Worm (Caenorhabditis elegans) whole organism, L3 larva: ENCODE data around the gene F35F10.6.
A peak's percentile ranks its signal among the peaks of the same experiment; 100 is the strongest.

Experiments used
- R02D3.7 ChIP-seq: fragments of 150-350 bp; optimal IDR thresholded peaks from 2 replicates; lab custom pipeline; 2014; ENCODE audit warnings: missing biosample characterization, missing genetic modification characterization
- ZK546.5 ChIP-seq: sonication (generic microtip); optimal IDR thresholded peaks from 2 replicates; lab custom pipeline; 2017; ENCODE audit warnings: missing biosample characterization, missing genetic modification characterization
- ceh-16 ChIP-seq: sonication (generic microtip); optimal IDR thresholded peaks from 2 replicates; lab custom pipeline; 2017; ENCODE audit warnings: missing biosample characterization, missing genetic modification characterization
- ceh-28 ChIP-seq: fragments of 150-350 bp; optimal IDR thresholded peaks from 2 replicates; lab custom pipeline; 2014; ENCODE audit warnings: missing biosample characterization, missing genetic modification reagents, missing genetic modification characterization
- ceh-9 ChIP-seq: sonication (generic microtip); optimal IDR thresholded peaks from 2 replicates; lab custom pipeline; 2018; ENCODE audit warnings: missing biosample characterization, missing genetic modification characterization
- egl-27 ChIP-seq: sonication (generic microtip); optimal IDR thresholded peaks from 4 replicates; lab custom pipeline; 2017; ENCODE audit warnings: missing biosample characterization, missing genetic modification reagents, missing genetic modification characterization
- egl-5 ChIP-seq: fragments of 150-350 bp; optimal IDR thresholded peaks from 2 replicates; lab custom pipeline; 2017; ENCODE audit warnings: missing biosample characterization, missing genetic modification reagents, missing genetic modification characterization, inconsistent platforms
- elt-1 ChIP-seq: fragments of 150-350 bp; optimal IDR thresholded peaks from 2 replicates; lab custom pipeline; 2014; ENCODE audit warnings: missing biosample characterization, missing genetic modification characterization
- elt-2 ChIP-seq: sonication (generic microtip); optimal IDR thresholded peaks from 2 replicates; lab custom pipeline; 2016; ENCODE audit warnings: missing genetic modification reagents, mild to moderate bottlenecking, missing genetic modification characterization, missing compliant biosample characterization
- eor-1 ChIP-seq, 2 experiments: fragments of 150-350 bp; optimal IDR thresholded peaks; 2 replicates each; lab custom pipeline; 2014 to 2018; ENCODE audit warnings: missing biosample characterization in 2 of 2, missing genetic modification characterization in 2 of 2
- fkh-10 ChIP-seq: sonication (generic microtip); optimal IDR thresholded peaks from 2 replicates; lab custom pipeline; 2017; ENCODE audit warnings: missing biosample characterization, missing genetic modification reagents, missing genetic modification characterization
- fos-1 ChIP-seq: fragments of 150-350 bp; optimal IDR thresholded peaks from 2 replicates; lab custom pipeline; 2014; ENCODE audit warnings: missing biosample characterization, missing genetic modification characterization
- jun-1 ChIP-seq: fragments of 150-350 bp; optimal IDR thresholded peaks from 2 replicates; lab custom pipeline; 2014; ENCODE audit warnings: missing biosample characterization, missing genetic modification reagents, missing genetic modification characterization
- lin-15B ChIP-seq: fragments of 150-350 bp; optimal IDR thresholded peaks from 2 replicates; lab custom pipeline; 2014; ENCODE audit warnings: missing biosample characterization, missing genetic modification characterization
- lsy-12 ChIP-seq: sonication (generic microtip); optimal IDR thresholded peaks from 2 replicates; lab custom pipeline; 2016; ENCODE audit warnings: mild to moderate bottlenecking, missing genetic modification characterization, missing compliant biosample characterization
- mdl-1 ChIP-seq: fragments of 150-350 bp; optimal IDR thresholded peaks from 2 replicates; lab custom pipeline; 2014; ENCODE audit warnings: missing biosample characterization, missing genetic modification characterization
- nfya-1 ChIP-seq: sonication (generic microtip); optimal IDR thresholded peaks from 2 replicates; lab custom pipeline; 2017; ENCODE audit warnings: missing genetic modification characterization, mild to moderate bottlenecking, missing compliant biosample characterization, antibody characterized with exemption, moderate library complexity; ENCODE audit not compliant: insufficient read depth
- nhr-11 ChIP-seq: fragments of 150-350 bp; optimal IDR thresholded peaks from 2 replicates; lab custom pipeline; 2014; ENCODE audit warnings: missing biosample characterization, missing genetic modification characterization
- nhr-12 ChIP-seq: fragments of 150-350 bp; optimal IDR thresholded peaks from 2 replicates; lab custom pipeline; 2014; ENCODE audit warnings: missing biosample characterization, missing genetic modification characterization
- nhr-23 ChIP-seq: fragments of 150-350 bp; optimal IDR thresholded peaks from 2 replicates; lab custom pipeline; 2014; ENCODE audit warnings: missing biosample characterization, missing genetic modification reagents, missing genetic modification characterization
- nhr-237 ChIP-seq: fragments of 150-350 bp; optimal IDR thresholded peaks from 2 replicates; lab custom pipeline; 2014; ENCODE audit warnings: missing biosample characterization, missing genetic modification characterization
- nhr-25 ChIP-seq: sonication (generic microtip); optimal IDR thresholded peaks from 2 replicates; lab custom pipeline; 2017; ENCODE audit warnings: missing biosample characterization, missing genetic modification characterization
- nhr-28 ChIP-seq: fragments of 150-350 bp; optimal IDR thresholded peaks from 2 replicates; lab custom pipeline; 2014; ENCODE audit warnings: missing biosample characterization, missing genetic modification characterization
- nhr-43 ChIP-seq: sonication (generic microtip); optimal IDR thresholded peaks from 2 replicates; lab custom pipeline; 2016; ENCODE audit warnings: mild to moderate bottlenecking, missing genetic modification characterization, missing compliant biosample characterization; ENCODE audit not compliant: poor library complexity, severe bottlenecking
- nhr-67 ChIP-seq: fragments of 150-350 bp; optimal IDR thresholded peaks from 2 replicates; lab custom pipeline; 2014; ENCODE audit warnings: missing biosample characterization, missing genetic modification characterization
- nhr-77 ChIP-seq: fragments of 150-350 bp; optimal IDR thresholded peaks from 2 replicates; lab custom pipeline; 2014; ENCODE audit warnings: missing biosample characterization, missing genetic modification characterization
- pqm-1 ChIP-seq: fragments of 150-350 bp; optimal IDR thresholded peaks from 2 replicates; lab custom pipeline; 2017; ENCODE audit warnings: missing biosample characterization, missing genetic modification characterization, inconsistent platforms
- sea-2 ChIP-seq: fragments of 150-350 bp; sonication (generic microtip); optimal IDR thresholded peaks from 4 replicates; lab custom pipeline; 2014; ENCODE audit warnings: missing biosample characterization, missing genetic modification reagents, missing genetic modification characterization
- skn-1 ChIP-seq: fragments of 150-350 bp; optimal IDR thresholded peaks from 2 replicates; lab custom pipeline; 2014; ENCODE audit warnings: missing biosample characterization, missing genetic modification characterization
- snpc-4 ChIP-seq: fragments of 150-350 bp; optimal IDR thresholded peaks from 2 replicates; lab custom pipeline; 2014; ENCODE audit warnings: missing biosample characterization, missing genetic modification characterization
- unc-39 ChIP-seq: sonication (generic microtip); optimal IDR thresholded peaks from 4 replicates; lab custom pipeline; 2017; ENCODE audit warnings: missing biosample characterization, missing genetic modification characterization
- zag-1 ChIP-seq: fragments of 150-350 bp; optimal IDR thresholded peaks from 2 replicates; lab custom pipeline; 2014; ENCODE audit warnings: missing biosample characterization, missing genetic modification characterization
- ztf-11 ChIP-seq: fragments of 150-350 bp; optimal IDR thresholded peaks from 2 replicates; lab custom pipeline; 2014; ENCODE audit warnings: missing biosample characterization, missing genetic modification characterization
- ztf-4 ChIP-seq: fragments of 150-350 bp; optimal IDR thresholded peaks from 2 replicates; lab custom pipeline; 2014; ENCODE audit warnings: missing biosample characterization, missing genetic modification characterization

F35F10.6 gene

DNA sequence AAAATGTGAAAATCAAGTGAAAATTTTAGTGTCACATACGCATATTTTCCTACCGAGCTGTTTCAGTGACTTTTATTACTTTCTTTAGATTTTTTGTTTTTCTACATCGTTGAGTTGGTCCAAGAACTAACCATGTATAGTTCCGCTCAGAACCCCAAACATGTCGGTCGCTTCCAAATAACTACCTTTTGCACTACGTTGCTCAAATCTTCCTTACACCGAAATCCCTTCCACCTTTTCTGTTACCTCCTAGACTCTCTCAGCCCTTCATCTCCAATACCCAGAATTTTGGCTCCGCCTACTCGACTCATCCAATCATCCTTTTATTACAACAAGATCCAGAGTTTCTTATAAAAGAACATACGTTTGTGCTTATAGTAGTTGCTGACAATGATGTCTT, 4.5 kb downstream of the F35F10.6 start, which contains the start of gene F35F10.5:
TSS of gene F35F10.5 (plus strand) at position 301 of the 400 bp plus-strand sequence.
- TF ChIP-seq ztf-11 (tag; lab: Kevin White, UChicago) = no peak
- no peak for TF ChIP-seq ZK546.5 (tag; lab: Kevin White, UChicago)
- no peak for TF ChIP-seq ceh-28
- no peak for TF ChIP-seq elt-2
- no peak for TF ChIP-seq egl-5 (tag; lab: Kevin White, UChicago)
- no peak for TF ChIP-seq nhr-25 (tag; lab: Kevin White, UChicago)
- no peak for TF ChIP-seq nhr-77
- TF ChIP-seq nhr-237 (tag; lab: Kevin White, UChicago) = no peak
- TF ChIP-seq nfya-1 (tag; lab: Kevin White, UChicago) = no peak
- TF ChIP-seq unc-39 (tag; lab: Kevin White, UChicago) = no peak
- TF ChIP-seq ztf-4 = no peak

DNA sequence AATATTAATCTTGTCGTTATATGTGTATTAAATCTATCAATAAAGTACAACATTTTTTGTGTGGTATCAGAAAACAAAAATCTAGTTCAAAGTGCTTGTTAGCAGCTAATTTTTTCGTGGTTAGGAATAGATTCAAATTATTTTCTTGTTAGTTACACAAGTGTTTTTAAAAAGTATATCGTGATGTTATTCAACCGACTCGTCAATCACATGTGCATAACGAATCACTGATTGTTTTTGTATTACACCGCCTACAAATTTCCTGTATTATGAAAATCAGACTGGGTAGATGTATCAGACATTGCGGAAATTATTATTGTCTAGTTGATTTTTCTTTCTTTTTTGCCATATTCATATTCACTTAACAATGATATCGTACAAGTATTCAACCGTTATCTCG, 6.2 kb downstream of the F35F10.6 start, which contains the start of gene str-64:
TSS of gene str-64 (plus strand) at position 301 of the 400 bp plus-strand sequence.
- TF ChIP-seq lin-15B (tag; lab: Kevin White, UChicago) = no peak
- TF ChIP-seq elt-1 (tag; lab: Kevin White, UChicago) = no peak
- no peak for TF ChIP-seq fos-1 (tag; lab: Kevin White, UChicago)
- no peak for TF ChIP-seq egl-27 (tag; lab: Kevin White, UChicago)
- no peak for TF ChIP-seq sea-2 (GFP tag; lab: Kevin White, UChicago)
- no peak for TF ChIP-seq nhr-43 (tag; lab: Kevin White, UChicago)
- no peak for TF ChIP-seq nhr-11 (tag; lab: Kevin White, UChicago)
- no peak for TF ChIP-seq snpc-4
- TF ChIP-seq nhr-77 = no peak
- no peak for TF ChIP-seq nhr-23 (tag; lab: Kevin White, UChicago)
- TF ChIP-seq jun-1 (tag; lab: Kevin White, UChicago) = no peak
- no peak for TF ChIP-seq skn-1 (tag; lab: Kevin White, UChicago)
- no peak for TF ChIP-seq ceh-28
- no peak for TF ChIP-seq ztf-4
- no peak for TF ChIP-seq fkh-10 (GFP tag; lab: Kevin White, UChicago)
- TF ChIP-seq lsy-12 = no peak
- no peak for TF ChIP-seq mdl-1 (tag; lab: Kevin White, UChicago)
- no peak for TF ChIP-seq nhr-12
- TF ChIP-seq R02D3.7 (tag; lab: Kevin White, UChicago) = no peak
- TF ChIP-seq ceh-16 (tag; lab: Kevin White, UChicago) = no peak

DNA sequence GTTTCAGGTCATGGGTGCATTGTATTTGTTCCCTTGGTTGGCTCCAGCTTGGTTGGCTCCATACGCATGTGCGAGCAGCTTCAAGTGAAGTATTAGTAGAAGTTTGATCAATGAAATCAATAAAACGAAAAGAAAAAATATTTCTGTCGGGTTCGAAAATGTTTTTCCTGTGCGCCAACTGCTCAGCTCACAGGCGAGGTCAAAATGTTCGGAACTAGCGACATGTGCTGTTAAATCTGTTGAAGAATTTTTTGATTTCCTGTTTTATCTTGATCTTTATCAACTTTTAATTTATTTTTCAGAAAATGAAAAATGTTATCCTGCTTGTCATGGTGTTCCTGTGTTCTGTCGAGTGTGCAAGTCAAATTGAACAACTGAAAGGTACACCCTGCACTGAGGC, 7.6 kb downstream of the F35F10.6 start, which contains the start of gene T28A11.25:
TSS of gene T28A11.25 (plus strand) at position 301 of the 400 bp plus-strand sequence.
- no peak for TF ChIP-seq ceh-9 (tag; lab: Kevin White, UChicago)
- no peak for TF ChIP-seq eor-1 (tag; optimal IDR thresholded peaks at IDR 0.05; lab: Kevin White, UChicago)
- TF ChIP-seq ceh-16 (tag; lab: Kevin White, UChicago) = no peak
- no peak for TF ChIP-seq nhr-25 (tag; lab: Kevin White, UChicago)
- TF ChIP-seq nhr-67 (tag; lab: Kevin White, UChicago) = no peak
- no peak for TF ChIP-seq nhr-23 (tag; lab: Kevin White, UChicago)
- TF ChIP-seq sea-2 (GFP tag; lab: Kevin White, UChicago) = no peak
- no peak for TF ChIP-seq nhr-28 (tag; lab: Kevin White, UChicago)

DNA sequence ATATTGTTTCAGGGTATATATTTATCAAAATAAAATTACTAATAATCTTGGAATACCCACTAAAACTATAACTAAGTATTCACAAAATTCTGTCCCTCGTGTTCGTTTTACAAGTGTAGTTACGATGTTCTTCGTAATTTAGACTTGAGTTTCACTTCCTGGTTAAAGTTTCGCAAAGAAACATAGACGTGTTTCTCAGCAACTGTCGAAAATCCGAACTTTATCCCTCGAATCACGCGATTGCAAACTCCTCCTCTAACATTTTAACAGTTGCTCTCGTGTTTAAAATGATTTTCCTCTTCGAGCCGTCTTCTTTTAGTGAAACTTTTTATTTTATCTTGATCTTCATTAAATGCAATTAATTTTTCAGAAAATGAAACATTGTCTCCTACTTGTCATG, 9.2 kb downstream of the F35F10.6 start, which contains the start of gene T28A11.2:
TSS of gene T28A11.2 (plus strand) at position 371 of the 400 bp plus-strand sequence.
- TF ChIP-seq zag-1 (tag; lab: Kevin White, UChicago) (no peak), pqm-1 (no peak), nhr-25 (tag; lab: Kevin White, UChicago) (no peak), lsy-12 (no peak)

DNA sequence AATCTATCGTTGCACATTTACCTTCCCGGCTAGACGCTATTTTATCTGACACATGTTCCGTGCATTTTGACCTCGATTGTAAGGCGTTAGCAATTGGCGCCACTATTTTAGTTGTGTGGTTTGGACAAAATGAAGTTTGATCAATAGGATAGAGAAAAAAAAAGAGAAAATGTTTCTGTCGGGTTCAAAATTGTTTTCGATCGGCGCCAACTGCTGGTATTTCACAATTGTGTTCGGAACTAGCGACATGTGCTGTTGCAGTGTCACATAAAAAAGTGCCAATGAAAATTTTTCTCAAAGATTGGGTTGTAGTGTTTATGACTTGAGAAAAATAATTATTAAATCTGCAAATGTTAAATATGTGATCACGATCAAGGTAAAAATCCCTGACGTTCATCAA, 10.0 kb downstream of the F35F10.6 start:
- TF ChIP-seq eor-1 (tag; optimal IDR thresholded peaks at IDR 0.05; lab: Kevin White, UChicago) (no peak), egl-5 (tag; lab: Kevin White, UChicago) (peak; percentile 26), nhr-11 (tag; lab: Kevin White, UChicago) (no peak), fkh-10 (GFP tag; lab: Kevin White, UChicago) (no peak)
